Worm (Caenorhabditis elegans): Measurements from ENCODE around the gene fbxa-77.
A peak's percentile ranks its signal among the peaks of the same experiment; 100 is the strongest.

Gene fbxa-77

DNA sequence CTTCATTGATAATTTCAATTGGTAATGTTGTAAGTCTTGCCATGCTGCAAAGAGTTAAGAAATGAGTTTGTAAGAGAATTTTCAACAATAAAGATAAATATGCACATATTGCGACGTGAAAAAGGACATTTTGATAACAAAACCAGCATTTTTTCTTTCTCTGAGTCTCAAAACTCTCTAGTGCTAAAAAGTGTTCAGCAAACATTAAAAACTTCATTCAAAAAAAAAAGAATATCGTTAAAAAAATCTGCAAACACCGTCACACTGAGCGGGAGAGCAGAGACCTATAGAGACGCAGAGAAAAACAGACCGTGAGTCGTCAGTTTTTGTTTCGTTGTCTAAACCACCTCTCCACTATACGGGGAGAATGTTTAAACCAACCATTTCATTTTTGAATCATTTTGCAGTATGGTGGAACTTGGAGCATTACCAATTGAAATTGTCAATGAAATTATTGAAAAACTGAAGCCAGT lies at the start of gene fbxa-77, which contains the start of gene fbxa-76:
TSS of gene fbxa-77 (plus strand) at position 365 of the 473 bp plus-strand sequence.
TSS of gene fbxa-76 (minus strand) at position 51 of the 473 bp plus-strand sequence.
- no peak for TF ChIP-seq zag-1 (tag; optimal IDR thresholded peaks at IDR 0.05)
- peak in 1 of 2 experiments; percentile 6 for TF ChIP-seq mdl-1 (tag; optimal IDR thresholded peaks at IDR 0.05)
- TF ChIP-seq nhr-77 (tag; optimal IDR thresholded peaks at IDR 0.05): peak; percentile 3
- TF ChIP-seq F16B12.6 (tag; optimal IDR thresholded peaks at IDR 0.05): peak; percentile 67
- peak; percentile 20 for TF ChIP-seq nhr-71 (tag; optimal IDR thresholded peaks at IDR 0.05)
- TF ChIP-seq snu-23 (GFP tag; optimal IDR thresholded peaks at IDR 0.05): peak; percentile 50
- peak; percentile 41 to 65 for TF ChIP-seq lin-35 (GFP tag; optimal IDR thresholded peaks at IDR 0.05)
- no peak for TF ChIP-seq rnt-1 (tag; optimal IDR thresholded peaks at IDR 0.05)
- no peak for TF ChIP-seq unc-62 (GFP tag; optimal IDR thresholded peaks at IDR 0.05)
- TF ChIP-seq Y116A8C.19 (tag; optimal IDR thresholded peaks at IDR 0.05; ENCODE audit: borderline replicate concordance): no peak
- no peak for TF ChIP-seq egl-13 (tag; optimal IDR thresholded peaks at IDR 0.05)
- peak in 1 of 2 experiments; percentile 64 for TF ChIP-seq lsy-2 (tag; optimal IDR thresholded peaks at IDR 0.05)
- TF ChIP-seq egl-27 (tag; optimal IDR thresholded peaks at IDR 0.05): no peak
- no peak for TF ChIP-seq hlh-17 (GFP tag; optimal IDR thresholded peaks at IDR 0.05; ENCODE audit: borderline replicate concordance)
- peak; percentile 31 for TF ChIP-seq blmp-1 (tag; optimal IDR thresholded peaks at IDR 0.05)
- TF ChIP-seq efl-1 (optimal IDR thresholded peaks at IDR 0.05): peak; percentile 57 to 67
- TF ChIP-seq efl-1 (GFP tag; optimal IDR thresholded peaks at IDR 0.05 in 1 of 2): peak; percentile 41 to 84
- peak; percentile 5 for TF ChIP-seq elt-2 (tag; optimal IDR thresholded peaks at IDR 0.05)
- TF ChIP-seq dpl-1 (GFP tag; optimal IDR thresholded peaks at IDR 0.05): peak; percentile 24 to 45 (median 37)
- peak; percentile 13 for TF ChIP-seq mep-1 (tag; optimal IDR thresholded peaks at IDR 0.05)
- TF ChIP-seq nhr-20 (tag; optimal IDR thresholded peaks at IDR 0.05): peak; percentile 6
- peak; percentile 33 for TF ChIP-seq lin-14 (GFP tag; optimal IDR thresholded peaks at IDR 0.05)
- no peak for TF ChIP-seq fkh-4 (tag; optimal IDR thresholded peaks at IDR 0.05; ENCODE audit: borderline replicate concordance)
- TF ChIP-seq skn-1 (tag; optimal IDR thresholded peaks at IDR 0.05): peak; percentile 43
- TF ChIP-seq elt-3 (tag; optimal IDR thresholded peaks at IDR 0.05): no peak
- peak; percentile 17 for TF ChIP-seq C16A3.4 (tag; optimal IDR thresholded peaks at IDR 0.05)
- no peak for TF ChIP-seq sup-37 (GFP tag; optimal IDR thresholded peaks at IDR 0.05)

- TF ChIP-seq fkh-10 (GFP tag; optimal IDR thresholded peaks at IDR 0.05) (peak; percentile 69), lsy-2 (tag; optimal IDR thresholded peaks at IDR 0.05) (peak; percentile 86 to 89), lin-14 (GFP tag; optimal IDR thresholded peaks at IDR 0.05) (no peak), hlh-4 (tag; optimal IDR thresholded peaks at IDR 0.05) (no peak), lin-35 (GFP tag; optimal IDR thresholded peaks at IDR 0.05) (peak; percentile 81 to 89), sup-37 (GFP tag; optimal IDR thresholded peaks at IDR 0.05) (peak; percentile 50), sox-4 (tag; optimal IDR thresholded peaks at IDR 0.05) (peak; percentile 54), lin-15B (tag; optimal IDR thresholded peaks at IDR 0.05) (peak; percentile 92), aha-1 (tag; optimal IDR thresholded peaks at IDR 0.05) (peak; percentile 41), dsc-1 (tag; optimal IDR thresholded peaks at IDR 0.05) (no peak), alr-1 (tag; optimal IDR thresholded peaks at IDR 0.05; ENCODE audit: borderline replicate concordance) (no peak), F16B12.6 (tag; optimal IDR thresholded peaks at IDR 0.05) (peak; percentile 97), C16A3.4 (tag; optimal IDR thresholded peaks at IDR 0.05) (peak; percentile 72), ceh-88 (GFP tag; IDR thresholded peaks at IDR 0.05) (0 out of 2 replicates have a peak, but pooled peaks have one; percentile 22), nhr-85 (tag) (peak; percentile 81), unc-86 (tag; optimal IDR thresholded peaks at IDR 0.05) (peak; percentile 78), dpl-1 (GFP tag; optimal IDR thresholded peaks at IDR 0.05) (peak; percentile 78 to 85 (median 85)), ets-5 (GFP tag; IDR thresholded peaks at IDR 0.05) (no peak), efl-1 (optimal IDR thresholded peaks at IDR 0.05) (peak; percentile 86), efl-1 (GFP tag; optimal IDR thresholded peaks at IDR 0.05 in 1 of 2) (peak; percentile 85 to 98), C04F5.9 (tag; optimal IDR thresholded peaks at IDR 0.05) (peak; percentile 35), elt-2 (tag; optimal IDR thresholded peaks at IDR 0.05) (peak; percentile 11), mdl-1 (tag; optimal IDR thresholded peaks at IDR 0.05) (peak in 1 of 2 experiments; percentile 68), ztf-4 (tag; optimal IDR thresholded peaks at IDR 0.05) (no peak), egl-27 (tag; optimal IDR thresholded peaks at IDR 0.05) (no peak), mep-1 (tag; optimal IDR thresholded peaks at IDR 0.05) (peak; percentile 91), nhr-28 (tag; optimal IDR thresholded peaks at IDR 0.05) (no peak), mab-9 (GFP tag; IDR thresholded peaks at IDR 0.05) (0 out of 2 replicates have a peak, but pooled peaks have one; percentile 52), unc-98 (GFP tag; IDR thresholded peaks at IDR 0.05) (peak; percentile 40; the same call in 1 of the 2 replicates), fos-1 (tag; optimal IDR thresholded peaks at IDR 0.05) (peak; percentile 48), ceh-63 (GFP tag; optimal IDR thresholded peaks at IDR 0.05) (no peak), nhr-20 (tag; optimal IDR thresholded peaks at IDR 0.05) (no peak), nhr-77 (tag; optimal IDR thresholded peaks at IDR 0.05) (peak; percentile 53), swsn-7 (tag; optimal IDR thresholded peaks at IDR 0.05) (peak; percentile 81), aly-2 (tag; optimal IDR thresholded peaks at IDR 0.05) (peak; percentile 61), zag-1 (tag; optimal IDR thresholded peaks at IDR 0.05) (no peak)
Observed at ce11 chrIII:1201958-1202596, 47.2 kb upstream of the fbxa-77 start, which contains the start of the genes mrpl-45 and Y119D3B.12. TSS of gene mrpl-45 (minus strand) at chrIII:1202008. TSS of gene Y119D3B.12 (plus strand) at chrIII:1202546.

Data from whole organism, L1 larva.